Fruit fly (Drosophila melanogaster): ENCODE results near the gene CG14966.

CG14966 gene

DNA sequence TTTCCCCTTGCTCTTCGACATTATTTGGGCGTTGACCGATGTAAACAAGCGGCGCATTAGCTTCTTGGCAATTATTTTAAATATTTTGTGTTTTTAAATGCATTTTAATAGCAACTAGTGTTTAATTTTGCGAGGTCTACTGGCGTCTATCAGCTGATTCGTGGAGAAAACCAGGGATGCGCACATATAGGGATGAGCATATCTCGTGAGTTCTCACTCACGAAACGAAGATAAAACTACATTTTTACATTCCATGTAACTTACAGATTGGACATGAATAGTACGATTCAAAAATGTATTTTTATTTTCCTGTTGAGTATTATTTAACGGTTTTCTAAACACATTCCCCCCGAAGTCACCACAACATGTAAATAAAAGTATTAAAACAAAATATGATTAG lies at the start of gene CG14966:
CG14966 (minus strand) TSS at position 168 of the 400 bp plus-strand sequence.
- TF ChIP-seq Dll (optimal IDR thresholded peaks at IDR 0.05) (no peak), usp (GFP tag; optimal IDR thresholded peaks at IDR 0.05) (no peak), psq (optimal IDR thresholded peaks at IDR 0.05) (no peak), pan (optimal IDR thresholded peaks at IDR 0.05) (no peak), CG8478 (optimal IDR thresholded peaks at IDR 0.05) (no peak), EcR (GFP tag; optimal IDR thresholded peaks at IDR 0.05) (no peak)

DNA sequence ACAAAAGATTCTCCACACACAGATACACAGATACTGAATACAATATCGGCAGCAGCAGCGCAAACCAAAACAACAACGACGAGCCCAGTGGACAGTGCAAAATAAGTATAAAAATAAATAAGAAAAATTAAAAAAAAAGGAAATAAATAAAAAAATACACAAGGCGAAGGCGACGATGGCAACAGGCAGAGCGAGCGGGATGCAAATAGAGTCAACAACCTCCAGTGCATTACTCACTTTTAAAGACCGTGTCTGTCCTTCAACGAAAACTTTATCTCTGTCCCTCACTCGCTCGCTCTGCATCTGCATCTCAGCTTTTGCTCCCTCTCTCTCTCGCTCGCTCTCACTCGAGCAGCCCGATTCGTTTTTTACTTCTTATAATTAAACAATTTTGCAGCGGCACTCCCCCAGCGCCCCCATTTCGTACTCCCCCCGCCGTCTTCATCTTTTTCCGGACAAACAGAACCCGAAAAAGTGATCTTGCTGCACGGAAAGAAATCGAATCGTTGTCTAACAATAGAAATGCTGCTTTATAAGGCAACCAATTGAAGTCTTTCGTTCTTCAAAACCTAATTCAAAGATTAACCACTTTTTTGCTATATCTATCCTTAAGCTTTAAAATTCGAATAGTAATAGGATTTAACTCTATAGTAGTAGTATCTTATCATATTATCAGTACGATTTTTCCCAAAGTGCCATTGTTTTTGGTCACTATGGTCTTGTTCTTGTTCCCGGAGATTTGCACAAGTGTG lies 49.1 kb upstream of the CG14966 start:
- TF ChIP-seq pan (optimal IDR thresholded peaks at IDR 0.05) (no peak), psq (optimal IDR thresholded peaks at IDR 0.05) (no peak), usp (GFP tag; optimal IDR thresholded peaks at IDR 0.05) (no peak), CG8478 (optimal IDR thresholded peaks at IDR 0.05) (no peak), EcR (GFP tag; optimal IDR thresholded peaks at IDR 0.05) (peak; percentile 87 to 93), Dll (optimal IDR thresholded peaks at IDR 0.05) (peak; percentile 69)

DNA sequence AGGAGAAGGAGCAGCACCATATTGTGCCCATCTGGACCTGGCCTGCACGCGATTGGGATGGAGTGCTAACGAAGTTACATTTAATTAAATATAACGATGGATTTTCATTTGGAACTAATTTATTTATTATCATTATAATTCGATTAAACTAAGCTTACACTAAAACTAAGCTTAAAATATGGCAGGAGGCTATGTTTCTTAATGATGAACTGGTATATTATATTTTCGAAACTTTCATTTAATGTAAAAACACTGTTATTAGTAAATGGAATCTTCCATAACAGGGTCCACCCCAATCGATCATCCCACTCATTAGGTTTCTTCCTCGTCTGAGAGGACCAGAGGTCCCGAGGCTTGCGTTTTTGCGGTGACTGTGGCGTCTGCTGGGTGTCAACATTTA lies 47.8 kb upstream of the CG14966 start:
- TF ChIP-seq pan (optimal IDR thresholded peaks at IDR 0.05) (no peak), psq (optimal IDR thresholded peaks at IDR 0.05) (no peak), CG8478 (optimal IDR thresholded peaks at IDR 0.05) (no peak), EcR (GFP tag; optimal IDR thresholded peaks at IDR 0.05) (no peak), usp (GFP tag; optimal IDR thresholded peaks at IDR 0.05) (no peak), Dll (optimal IDR thresholded peaks at IDR 0.05) (no peak)

DNA sequence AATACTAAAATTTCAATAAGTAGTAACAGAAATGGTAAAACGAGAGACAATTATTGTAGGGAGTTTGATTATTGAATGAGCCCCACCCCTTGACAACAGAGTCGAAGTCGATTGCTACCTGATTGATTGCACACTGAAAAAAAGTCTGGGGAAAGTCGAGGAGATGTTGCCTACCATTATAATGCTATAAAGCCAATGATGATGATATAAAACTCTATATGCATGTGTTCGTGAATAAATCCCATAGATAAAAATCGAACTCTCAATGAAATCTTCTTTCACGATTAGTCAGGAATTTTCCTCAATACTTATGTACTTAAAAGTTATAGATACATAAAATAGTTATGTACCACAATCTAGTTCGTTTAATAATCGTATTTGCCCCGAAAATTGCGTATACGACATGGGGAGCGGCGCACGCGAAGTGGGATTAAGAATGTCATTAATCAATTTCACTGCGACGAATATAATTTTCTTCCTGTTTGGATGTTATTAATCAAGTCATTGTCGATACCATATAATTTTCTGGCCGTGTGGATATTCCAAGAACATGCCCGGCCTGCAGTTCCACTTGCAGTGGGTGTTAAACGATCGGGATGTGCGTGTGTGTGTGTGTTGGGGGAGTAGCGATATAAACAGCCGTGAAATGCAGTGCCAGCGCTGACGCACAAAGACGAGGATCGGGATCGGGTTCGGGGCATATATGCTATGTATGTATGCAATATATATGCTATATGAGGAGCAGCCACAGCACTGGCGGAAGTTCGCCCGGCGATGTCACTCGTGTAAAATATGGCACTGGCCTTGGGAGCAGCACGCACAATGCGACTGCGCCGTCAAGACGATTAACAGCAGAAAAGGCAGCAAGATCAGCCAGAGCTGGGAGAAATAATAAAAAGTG lies 47.1 kb upstream of the CG14966 start, which contains the start of gene CG12078:
CG12078 (minus strand) TSS at position 51 of the 901 bp plus-strand sequence.
- TF ChIP-seq EcR (GFP tag; optimal IDR thresholded peaks at IDR 0.05) (no peak), Dll (optimal IDR thresholded peaks at IDR 0.05) (no peak)

DNA sequence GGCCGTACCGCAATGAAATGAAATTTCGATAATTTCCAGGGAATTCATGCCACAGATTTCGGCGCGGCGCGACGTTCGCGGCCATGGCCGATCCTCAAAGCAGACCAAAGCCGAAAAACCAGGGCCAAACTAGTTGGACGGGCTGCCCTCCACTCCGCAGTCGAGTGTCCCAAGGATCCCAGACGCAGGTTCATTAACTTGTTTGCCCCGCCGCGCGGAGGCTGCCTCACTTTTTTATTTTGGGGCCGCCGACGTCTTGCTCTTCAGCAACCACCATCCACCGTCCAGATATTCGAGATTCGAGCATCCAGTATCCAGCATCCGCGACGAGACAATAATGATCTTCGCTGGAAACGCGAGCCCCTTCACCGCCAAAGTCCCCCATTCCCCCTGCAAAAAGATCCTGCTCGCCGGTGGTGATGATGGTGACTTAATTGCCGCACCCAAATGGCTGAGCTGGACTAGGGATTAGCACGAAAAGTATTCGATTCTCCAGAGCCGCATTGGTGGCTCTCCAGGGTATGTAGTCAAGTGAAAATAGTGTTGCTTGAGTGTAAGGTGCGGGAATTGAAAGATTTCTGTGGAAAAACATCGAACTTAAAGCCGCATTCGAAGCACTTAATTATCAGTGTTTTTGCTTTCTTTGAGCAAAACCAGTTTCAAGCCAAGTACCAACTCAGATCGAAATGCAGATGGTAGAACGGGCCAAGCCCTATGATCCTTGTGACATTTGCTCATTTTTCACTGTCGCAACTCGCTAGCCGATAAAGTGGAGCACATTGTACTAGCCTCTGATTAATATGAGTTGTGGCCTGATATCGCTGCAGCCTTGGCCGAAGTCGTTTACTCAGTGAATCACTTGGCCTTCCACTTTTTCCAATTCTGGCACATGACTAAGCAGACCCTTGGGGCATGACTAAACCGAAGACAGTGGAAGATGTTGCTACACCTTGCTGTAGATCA lies 45.0 kb upstream of the CG14966 start:
- TF ChIP-seq EcR (GFP tag; optimal IDR thresholded peaks at IDR 0.05) (peak; percentile 43 to 69), pan (optimal IDR thresholded peaks at IDR 0.05) (no peak)

DNA sequence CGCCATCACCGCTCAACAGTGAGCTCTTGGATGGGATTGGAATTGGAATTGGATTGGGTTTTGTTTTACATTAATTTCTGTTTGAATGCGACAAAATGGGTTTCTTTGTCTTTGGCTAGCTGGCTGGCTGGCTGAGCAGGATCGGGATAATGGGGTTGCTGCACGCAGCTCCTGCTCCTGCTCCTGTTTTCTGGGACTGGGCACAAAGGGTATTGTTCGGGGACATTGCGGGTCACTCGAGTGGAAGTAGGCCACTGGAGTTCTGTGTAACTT lies 43.9 kb upstream of the CG14966 start:
- TF ChIP-seq pan (optimal IDR thresholded peaks at IDR 0.05), result no peak
- TF ChIP-seq EcR (GFP tag; optimal IDR thresholded peaks at IDR 0.05), result peak in 1 of 2 experiments; percentile 61
- TF ChIP-seq CG8478 (optimal IDR thresholded peaks at IDR 0.05), result no peak
- no peak for TF ChIP-seq usp (GFP tag; optimal IDR thresholded peaks at IDR 0.05)

DNA sequence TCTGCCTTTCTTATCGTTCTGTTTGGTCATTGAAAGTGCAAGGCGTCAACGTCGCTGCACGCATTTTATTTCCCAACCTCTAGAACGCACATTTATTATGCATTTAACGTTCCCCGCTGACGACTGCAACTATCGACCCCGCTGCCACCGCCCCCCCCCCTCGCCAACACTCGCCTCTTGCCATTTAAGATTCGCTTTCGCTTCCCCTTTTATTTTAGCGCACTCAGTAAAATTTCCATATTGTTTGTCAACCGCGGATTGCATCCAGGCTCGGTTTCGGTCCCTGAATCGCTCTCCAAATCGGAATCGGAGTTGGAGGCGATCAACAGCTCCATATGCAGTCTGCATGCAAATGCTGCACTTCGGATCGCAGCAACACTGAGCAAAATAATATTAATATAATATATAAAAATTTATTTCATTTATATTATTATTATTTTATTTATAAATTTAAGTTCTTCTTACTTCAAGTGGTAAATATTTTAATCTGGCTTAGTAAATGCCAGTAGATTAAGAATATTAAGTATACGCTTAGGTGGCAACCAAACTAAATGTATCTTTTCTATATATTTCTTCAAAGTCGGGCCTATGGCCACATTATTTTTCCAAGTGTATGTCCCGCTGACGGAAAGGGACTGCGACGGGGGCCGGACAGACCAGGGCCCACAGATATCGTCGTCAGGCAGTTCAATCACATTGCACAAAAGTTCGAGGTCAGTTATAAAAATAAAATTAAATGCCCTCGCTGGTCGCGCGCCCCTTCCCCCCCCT lies 43.4 kb upstream of the CG14966 start:
- TF ChIP-seq usp (GFP tag; optimal IDR thresholded peaks at IDR 0.05) (no peak), CG8478 (optimal IDR thresholded peaks at IDR 0.05) (no peak), pan (optimal IDR thresholded peaks at IDR 0.05) (no peak), psq (optimal IDR thresholded peaks at IDR 0.05) (no peak), EcR (GFP tag; optimal IDR thresholded peaks at IDR 0.05) (no peak), Dll (optimal IDR thresholded peaks at IDR 0.05) (no peak)

DNA sequence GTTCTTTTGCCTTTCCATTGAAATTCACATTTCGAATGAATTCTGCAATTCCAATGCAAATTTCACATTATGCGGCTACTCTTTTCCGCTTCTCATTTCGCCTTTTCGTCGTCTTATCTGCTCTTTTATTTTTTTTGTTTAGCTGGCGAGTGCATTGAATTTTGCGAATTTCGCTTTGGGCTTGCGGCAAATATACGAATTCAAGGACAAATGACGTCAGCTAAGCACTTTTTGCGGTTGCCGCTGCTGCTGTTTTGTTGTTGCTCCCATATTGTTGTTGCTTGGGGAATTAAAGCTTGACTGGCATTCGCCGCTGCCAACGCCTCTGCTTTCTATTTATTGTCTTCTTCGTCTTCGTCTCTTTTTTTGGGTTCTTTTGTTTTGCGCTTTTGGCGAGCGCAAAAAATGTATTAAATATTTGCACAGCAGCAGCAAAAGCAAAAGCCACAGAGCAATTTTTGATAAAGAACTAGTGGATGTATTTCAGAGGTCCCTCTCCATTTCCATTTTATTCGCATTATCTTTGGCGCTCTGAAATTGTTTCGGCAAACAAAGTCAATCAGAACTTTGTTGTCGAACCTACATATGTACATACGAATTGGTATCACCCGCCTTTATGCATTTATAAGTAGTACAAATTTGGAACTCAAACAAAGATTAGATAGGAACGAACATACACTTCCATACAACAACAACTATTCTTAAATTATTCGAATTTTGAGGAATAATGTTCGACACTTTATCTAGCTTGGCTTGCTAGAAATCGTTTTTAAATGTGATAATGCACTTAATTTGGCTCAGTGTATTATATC lies 42.6 kb upstream of the CG14966 start:
- TF ChIP-seq usp (GFP tag; optimal IDR thresholded peaks at IDR 0.05) (no peak), psq (optimal IDR thresholded peaks at IDR 0.05) (no peak), CG8478 (optimal IDR thresholded peaks at IDR 0.05) (no peak), Dll (optimal IDR thresholded peaks at IDR 0.05) (no peak), EcR (GFP tag; optimal IDR thresholded peaks at IDR 0.05) (no peak), pan (optimal IDR thresholded peaks at IDR 0.05) (no peak)

DNA sequence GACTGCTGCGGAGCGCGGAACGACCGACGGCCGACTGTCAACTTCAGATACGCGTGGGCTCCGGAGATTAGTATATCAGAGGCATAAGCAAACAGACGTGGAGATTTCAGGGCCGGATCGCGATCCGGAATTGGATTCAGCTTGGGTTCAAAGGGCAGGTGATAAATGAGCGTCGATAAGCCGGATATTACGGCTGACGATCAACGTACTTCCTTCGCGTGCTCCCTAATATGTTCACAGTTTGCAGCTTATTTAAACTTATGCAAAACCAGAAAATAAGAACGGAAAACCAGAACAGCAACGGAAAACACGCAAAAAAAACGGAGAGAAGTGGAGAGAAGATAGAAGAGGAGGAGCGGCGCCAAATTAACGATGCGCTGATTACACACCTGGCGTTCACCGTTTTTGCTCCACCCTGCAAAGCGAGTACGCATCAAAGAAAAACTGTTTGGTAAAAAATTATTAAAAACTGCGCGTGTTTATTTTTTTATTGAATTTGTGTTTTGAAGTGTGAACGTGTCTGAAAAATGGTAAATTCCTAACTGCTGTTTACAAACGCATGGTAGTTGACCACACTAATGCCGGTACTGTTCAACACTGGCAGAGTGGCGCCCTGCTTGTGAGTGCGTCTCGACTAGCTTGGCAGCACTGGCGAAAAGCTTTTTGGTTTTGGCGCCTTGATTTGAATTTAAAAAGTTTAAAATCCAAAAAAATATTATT lies 41.8 kb upstream of the CG14966 start, which contains the start of gene CG17746:
CG17746 (minus strand) TSS at position 546 of the 720 bp plus-strand sequence.
- TF ChIP-seq pan (optimal IDR thresholded peaks at IDR 0.05) (no peak), psq (optimal IDR thresholded peaks at IDR 0.05) (no peak), usp (GFP tag; optimal IDR thresholded peaks at IDR 0.05) (no peak), EcR (GFP tag; optimal IDR thresholded peaks at IDR 0.05) (no peak), CG8478 (optimal IDR thresholded peaks at IDR 0.05) (no peak), Dll (optimal IDR thresholded peaks at IDR 0.05) (no peak)

DNA sequence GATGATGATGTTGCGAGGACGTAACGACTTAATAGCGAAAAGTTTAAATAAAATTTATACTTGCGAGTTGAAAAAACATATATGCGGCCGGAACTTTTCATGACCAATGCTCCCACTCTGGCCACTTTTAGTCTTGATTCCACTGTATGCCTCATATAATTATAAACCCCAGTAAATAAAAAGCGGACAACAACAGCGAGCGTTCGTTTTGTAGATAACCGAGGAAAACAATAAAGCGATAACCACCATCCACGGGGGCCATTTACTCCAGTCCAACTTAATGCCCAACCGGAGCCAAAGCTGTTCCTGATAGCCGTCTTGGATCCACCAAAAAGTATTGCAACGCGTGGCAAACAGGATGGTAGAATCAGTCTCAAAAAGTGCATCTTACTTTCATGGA lies 38.9 kb upstream of the CG14966 start:
- TF ChIP-seq usp (GFP tag; optimal IDR thresholded peaks at IDR 0.05) (no peak), Dll (optimal IDR thresholded peaks at IDR 0.05) (no peak), pan (optimal IDR thresholded peaks at IDR 0.05) (no peak), psq (optimal IDR thresholded peaks at IDR 0.05) (no peak), EcR (GFP tag; optimal IDR thresholded peaks at IDR 0.05) (no peak), CG8478 (optimal IDR thresholded peaks at IDR 0.05) (no peak)
